Worm (Caenorhabditis elegans) whole organism, young adult: Measurements from ENCODE around the gene marb-1.

Experiments used
- B0019.2 ChIP-seq: fragments of 200-800 bp; sonication (Bioruptor generic); conservative IDR thresholded peaks from 2 replicates; pipeline ENCODE4 v1.3.6; 2022; ENCODE audit warnings: missing genetic modification reagents, missing genetic modification characterization, missing compliant biosample characterization
- C06A6.2 ChIP-seq: fragments of 200-800 bp; sonication (Bioruptor generic); conservative IDR thresholded peaks from 2 replicates; pipeline ENCODE4 v1.3.6; 2022; ENCODE audit warnings: missing genetic modification characterization, missing compliant biosample characterization
- C17E4.6 ChIP-seq: fragments of 200-800 bp; sonication (Bioruptor generic); IDR thresholded peaks from 2 replicates; pipeline ENCODE4 v1.3.6; 2022; ENCODE audit warnings: missing genetic modification reagents, missing genetic modification characterization, missing compliant biosample characterization
- D2030.7 ChIP-seq: fragments of 200-800 bp; sonication (Bioruptor generic); IDR thresholded peaks from 2 replicates; pipeline ENCODE4 v1.3.6; 2022; ENCODE audit warnings: missing genetic modification reagents, missing genetic modification characterization, missing compliant biosample characterization
- F39B2.1 ChIP-seq: fragments of 200-800 bp; sonication (Bioruptor generic); IDR thresholded peaks from 2 replicates; pipeline ENCODE4 v1.3.6; 2022; ENCODE audit warnings: missing genetic modification reagents, missing genetic modification characterization, missing compliant biosample characterization
- F57A8.1 ChIP-seq: fragments of 200-800 bp; sonication (Bioruptor generic); optimal IDR thresholded peaks from 2 replicates; lab custom pipeline; 2018; ENCODE audit warnings: mild to moderate bottlenecking, missing genetic modification characterization, moderate library complexity, missing compliant biosample characterization
- K11D2.4 ChIP-seq: fragments of 200-800 bp; sonication (Bioruptor generic); IDR thresholded peaks from 2 replicates; pipeline ENCODE4 v1.3.6; 2022; ENCODE audit warnings: missing genetic modification reagents, missing genetic modification characterization, missing compliant biosample characterization
- K12H6.12 ChIP-seq: fragments of 200-800 bp; sonication (Bioruptor generic); optimal IDR thresholded peaks from 2 replicates; lab custom pipeline; 2018; ENCODE audit warnings: mild to moderate bottlenecking, missing genetic modification characterization, missing compliant biosample characterization
- Y53F4B.3 ChIP-seq: fragments of 200-800 bp; sonication (Bioruptor generic); IDR thresholded peaks from 2 replicates; pipeline ENCODE4 v1.3.6; 2022; ENCODE audit warnings: missing genetic modification reagents, missing genetic modification characterization, missing compliant biosample characterization
- Y79H2A.3 ChIP-seq: fragments of 200-800 bp; sonication (Bioruptor generic); conservative IDR thresholded peaks from 2 replicates; pipeline ENCODE4 v1.3.6; 2022; ENCODE audit warnings: missing genetic modification reagents, missing genetic modification characterization, missing compliant biosample characterization
- Y95B8A.8 ChIP-seq: fragments of 200-800 bp; sonication (Bioruptor generic); IDR thresholded peaks from 2 replicates; pipeline ENCODE4 v1.3.6; 2022; ENCODE audit warnings: missing genetic modification reagents, missing genetic modification characterization, missing compliant biosample characterization
- ama-1 ChIP-seq, 3 experiments: fragments of 150-350 bp in 1 of 3; sonication (generic microtip) in 2 of 3; optimal IDR thresholded peaks; 2 replicates each; lab custom pipeline; 2014 to 2018; ENCODE audit warnings: missing biosample characterization in 2 of 3, missing genetic modification characterization in 2 of 3, missing genetic modification reagents in 2 of 3
- aptf-2 ChIP-seq: fragments of 200-800 bp; sonication (Bioruptor generic); conservative IDR thresholded peaks from 2 replicates; pipeline ENCODE4 v1.3.6; 2022; ENCODE audit warnings: missing genetic modification reagents, missing genetic modification characterization, missing compliant biosample characterization
- bed-1 ChIP-seq: fragments of 200-800 bp; sonication (Bioruptor generic); IDR thresholded peaks from 2 replicates; pipeline ENCODE4 v1.3.6; 2022; ENCODE audit warnings: missing genetic modification reagents, missing genetic modification characterization, missing compliant biosample characterization
- ceh-27 ChIP-seq: fragments of 200-800 bp; sonication (Bioruptor generic); optimal IDR thresholded peaks from 2 replicates; lab custom pipeline; 2018; ENCODE audit warnings: mild to moderate bottlenecking, missing genetic modification characterization, moderate library complexity, missing compliant biosample characterization
- ceh-40 ChIP-seq: fragments of 200-800 bp; sonication (Bioruptor generic); IDR thresholded peaks from 2 replicates; pipeline ENCODE4 v1.3.6; 2022; ENCODE audit warnings: missing genetic modification characterization, missing compliant biosample characterization
- ceh-58 ChIP-seq: fragments of 200-800 bp; sonication (Bioruptor generic); IDR thresholded peaks from 2 replicates; pipeline ENCODE4 v1.3.6; 2022; ENCODE audit warnings: missing genetic modification characterization, missing compliant biosample characterization
- egl-18 ChIP-seq: fragments of 200-800 bp; sonication (Bioruptor generic); IDR thresholded peaks from 2 replicates; pipeline ENCODE4 v1.3.6; 2022; ENCODE audit warnings: missing genetic modification reagents, missing genetic modification characterization, missing compliant biosample characterization
- egrh-3 ChIP-seq: fragments of 200-800 bp; sonication (Bioruptor generic); IDR thresholded peaks from 2 replicates; pipeline ENCODE4 v1.3.6; 2022; ENCODE audit warnings: missing genetic modification reagents, missing genetic modification characterization, missing compliant biosample characterization
- ekl-4 ChIP-seq: fragments of 200-800 bp; sonication (Bioruptor generic); IDR thresholded peaks from 2 replicates; pipeline ENCODE4 v1.3.6; 2022; ENCODE audit warnings: missing genetic modification reagents, missing genetic modification characterization, missing compliant biosample characterization
- ets-4 ChIP-seq: fragments of 200-800 bp; sonication (Bioruptor generic); optimal IDR thresholded peaks from 2 replicates; lab custom pipeline; 2018; ENCODE audit warnings: mild to moderate bottlenecking, missing genetic modification characterization, missing compliant biosample characterization
- hlh-12 ChIP-seq: sonication (generic microtip); optimal IDR thresholded peaks from 2 replicates; lab custom pipeline; 2016; ENCODE audit warnings: missing genetic modification characterization, missing compliant biosample characterization
- hlh-26 ChIP-seq: fragments of 200-800 bp; sonication (Bioruptor generic); conservative IDR thresholded peaks from 2 replicates; pipeline ENCODE4 v1.3.6; 2022; ENCODE audit warnings: missing genetic modification reagents, missing genetic modification characterization, missing compliant biosample characterization
- hmg-20 ChIP-seq: fragments of 200-800 bp; sonication (Bioruptor generic); IDR thresholded peaks from 2 replicates; pipeline ENCODE4 v1.3.6; 2022; ENCODE audit warnings: missing genetic modification reagents, missing genetic modification characterization, missing compliant biosample characterization
- hrde-1 ChIP-seq: sonication (generic microtip); optimal IDR thresholded peaks from 2 replicates; lab custom pipeline; 2016; ENCODE audit warnings: missing genetic modification characterization, mild to moderate bottlenecking, missing compliant biosample characterization, moderate library complexity, missing genotype, missing genetic modification reagents, borderline replicate concordance
- lag-1 ChIP-seq: fragments of 200-800 bp; sonication (Bioruptor generic); IDR thresholded peaks from 2 replicates; pipeline ENCODE4 v1.3.6; 2022; ENCODE audit warnings: missing genetic modification reagents, missing genetic modification characterization, missing compliant biosample characterization
- let-526 ChIP-seq: fragments of 200-800 bp; sonication (Bioruptor generic); IDR thresholded peaks from 2 replicates; pipeline ENCODE4 v1.3.6; 2022; ENCODE audit warnings: missing genetic modification reagents, missing genetic modification characterization, missing compliant biosample characterization
- lsl-1 ChIP-seq: fragments of 200-800 bp; sonication (Bioruptor generic); optimal IDR thresholded peaks from 2 replicates; lab custom pipeline; 2018; ENCODE audit warnings: mild to moderate bottlenecking, missing genetic modification characterization, moderate library complexity, missing compliant biosample characterization
- madf-6 ChIP-seq: fragments of 200-800 bp; sonication (Bioruptor generic); IDR thresholded peaks from 2 replicates; pipeline ENCODE4 v1.3.6; 2022; ENCODE audit warnings: missing genetic modification reagents, missing genetic modification characterization, missing compliant biosample characterization
- madf-8 ChIP-seq: fragments of 200-800 bp; sonication (Bioruptor generic); conservative IDR thresholded peaks from 2 replicates; pipeline ENCODE4 v1.3.6; 2022; ENCODE audit warnings: missing genetic modification reagents, missing genetic modification characterization, missing compliant biosample characterization
- mel-28 ChIP-seq: sonication (generic microtip); optimal IDR thresholded peaks from 2 replicates; lab custom pipeline; 2016; ENCODE audit warnings: borderline replicate concordance, mild to moderate bottlenecking, missing genetic modification characterization, missing compliant biosample characterization
- pha-4 ChIP-seq: fragments of 150-350 bp; sonication (generic microtip); optimal IDR thresholded peaks from 2 replicates; lab custom pipeline; 2014; ENCODE audit warnings: missing biosample characterization, missing genetic modification reagents, missing genetic modification characterization
- snpc-3.4 ChIP-seq: sonication (generic microtip); optimal IDR thresholded peaks from 2 replicates; lab custom pipeline; 2017; ENCODE audit warnings: missing genetic modification characterization, mild to moderate bottlenecking, missing compliant biosample characterization, antibody characterized with exemption, moderate library complexity, missing genotype, missing genetic modification reagents
- snpc-4 ChIP-seq, 5 experiments: fragments of 150-350 bp in 1 of 5; sonication (generic microtip) in 4 of 5; optimal IDR thresholded peaks; 2 replicates each; lab custom pipeline; 2014 to 2018; ENCODE audit warnings: missing genetic modification characterization in 5 of 5, missing biosample characterization in 3 of 5, antibody characterized with exemption in 2 of 5, mild to moderate bottlenecking in 2 of 5, missing compliant biosample characterization in 2 of 5, missing genotype in 2 of 5, moderate library complexity in 2 of 5, missing genetic modification reagents in 1 of 5
- tlf-1 ChIP-seq: fragments of 200-800 bp; sonication (Bioruptor generic); optimal IDR thresholded peaks from 2 replicates; lab custom pipeline; 2018; ENCODE audit warnings: mild to moderate bottlenecking, missing genetic modification characterization, missing compliant biosample characterization
- unc-130 ChIP-seq: sonication (generic microtip); optimal IDR thresholded peaks from 2 replicates; lab custom pipeline; 2016; ENCODE audit warnings: missing genetic modification reagents, missing genetic modification characterization, missing compliant biosample characterization
- unc-62 ChIP-seq: fragments of 150-350 bp; optimal IDR thresholded peaks from 2 replicates; lab custom pipeline; 2014; ENCODE audit warnings: missing biosample characterization, missing genetic modification reagents, missing genetic modification characterization
- xnd-1 ChIP-seq: sonication (generic microtip); optimal IDR thresholded peaks from 2 replicates; lab custom pipeline; 2016; ENCODE audit warnings: missing genotype, missing genetic modification reagents, missing genetic modification characterization, missing compliant biosample characterization
- zim-3 ChIP-seq: sonication (generic microtip); optimal IDR thresholded peaks from 2 replicates; lab custom pipeline; 2017; ENCODE audit warnings: mild to moderate bottlenecking, missing genetic modification characterization, moderate library complexity, missing compliant biosample characterization
- ztf-18 ChIP-seq: sonication (generic microtip); optimal IDR thresholded peaks from 2 replicates; lab custom pipeline; 2016; ENCODE audit warnings: missing genotype, mild to moderate bottlenecking, missing genetic modification characterization, missing compliant biosample characterization
- ztf-22 ChIP-seq: fragments of 200-800 bp; sonication (Bioruptor generic); optimal IDR thresholded peaks from 2 replicates; lab custom pipeline; 2018; ENCODE audit warnings: mild to moderate bottlenecking, missing genetic modification characterization, moderate library complexity, missing compliant biosample characterization
- ztf-25 ChIP-seq: fragments of 200-800 bp; sonication (Bioruptor generic); IDR thresholded peaks from 2 replicates; pipeline ENCODE4 v1.3.6; 2022; ENCODE audit warnings: missing genetic modification reagents, missing genetic modification characterization, missing compliant biosample characterization
- ztf-6 ChIP-seq: fragments of 200-800 bp; sonication (Bioruptor generic); IDR thresholded peaks from 2 replicates; pipeline ENCODE4 v1.3.6; 2022; ENCODE audit warnings: missing genetic modification reagents, missing genetic modification characterization, missing compliant biosample characterization

marb-1 gene

DNA sequence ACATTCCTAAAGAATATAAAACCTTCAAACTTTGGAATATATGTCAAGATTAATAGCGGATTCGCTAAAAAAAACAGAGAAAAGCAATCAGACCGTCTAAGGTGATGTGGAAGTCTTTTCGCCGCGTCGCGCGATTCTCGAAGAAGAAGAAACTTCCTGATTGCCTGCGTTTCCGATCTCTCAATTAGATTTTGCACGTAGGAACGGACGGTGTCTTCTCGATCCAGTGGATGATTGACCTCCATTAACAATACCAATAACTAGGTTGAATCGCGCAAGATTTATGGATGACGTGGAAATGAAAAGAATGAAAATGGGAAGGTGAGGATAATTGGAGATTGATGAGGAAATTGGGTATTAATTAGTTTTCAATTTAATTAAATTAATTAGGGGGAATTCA lies 8.3 kb upstream of the marb-1 start:
- TF ChIP-seq egrh-3 (GFP tag; lab: Robert Waterston, UW) (no peak), xnd-1 (tag; lab: Kevin White, UChicago) (no peak), ama-1 (optimal IDR thresholded peaks at IDR 0.05; lab: Kevin White, UChicago) (peak; percentile 20), ama-1 (GFP tag; optimal IDR thresholded peaks at IDR 0.05; lab: Kevin White, UChicago) (no peak), hlh-26 (GFP tag; lab: Robert Waterston, UW) (no peak), ceh-40 (GFP tag; lab: Robert Waterston, UW) (no peak)
- TF ChIP-seq, all 124 proteins: peak for 1

DNA sequence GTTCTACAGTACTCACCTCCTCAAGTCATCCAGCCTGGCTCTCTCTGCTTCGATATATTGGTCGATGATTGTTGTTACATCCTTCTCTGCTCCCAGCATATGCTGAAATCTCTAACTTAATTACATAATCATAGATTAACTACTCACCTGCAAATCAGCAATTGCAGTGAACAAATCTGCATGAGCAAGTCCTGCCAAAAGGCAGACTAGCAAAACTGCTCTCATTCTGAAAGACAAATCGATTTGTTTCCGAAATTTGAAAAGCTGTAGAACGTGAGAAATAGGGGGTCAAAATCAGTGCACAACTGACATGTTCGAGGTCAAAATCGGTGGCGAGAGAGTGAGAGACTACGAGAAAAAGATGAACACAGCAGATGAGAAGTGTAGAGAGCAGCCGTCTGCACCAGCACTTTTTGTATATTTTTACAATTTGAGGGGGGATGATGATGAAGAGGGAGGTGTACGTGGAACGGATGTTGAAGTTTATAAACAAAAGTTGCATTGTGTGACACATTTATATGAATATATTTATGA lies 7.0 kb upstream of the marb-1 start, which contains the start of gene phy-2:
Gene phy-2, minus strand, starts transcription at position 226 of the 534 bp plus-strand sequence.
- TF ChIP-seq Y53F4B.3 (no peak), zim-3 (tag; lab: Kevin White, UChicago) (no peak), ama-1 (optimal IDR thresholded peaks at IDR 0.05; lab: Kevin White, UChicago) (peak; percentile 63), ama-1 (GFP tag; optimal IDR thresholded peaks at IDR 0.05; lab: Kevin White, UChicago) (no peak), C06A6.2 (GFP tag; lab: Robert Waterston, UW) (no peak), ekl-4 (no peak)

DNA sequence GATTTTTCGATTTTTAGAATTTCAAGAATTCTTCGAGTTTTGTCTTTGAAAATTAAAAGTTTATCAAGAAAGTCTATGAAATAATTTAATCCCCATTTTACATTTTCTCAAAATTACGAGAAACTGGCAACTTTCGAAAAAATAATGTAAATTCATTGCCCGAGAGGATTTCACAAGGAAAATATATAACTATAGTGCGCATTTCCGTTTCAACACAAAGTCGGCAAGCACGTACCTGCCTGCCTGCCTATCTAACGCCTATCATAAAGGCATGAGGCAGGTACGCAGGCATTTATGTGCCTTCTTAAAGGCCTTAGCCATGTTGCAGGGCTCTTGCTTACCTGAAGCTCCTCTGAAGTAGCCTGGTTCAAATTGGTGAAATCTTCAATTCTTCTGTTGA lies 4.0 kb upstream of the marb-1 start:
- no peak for TF ChIP-seq let-526 (GFP tag; lab: Robert Waterston, UW)
- TF ChIP-seq hmg-20 (GFP tag; lab: Robert Waterston, UW): no peak
- no peak for TF ChIP-seq bed-1 (GFP tag; lab: Robert Waterston, UW)
- TF ChIP-seq tlf-1: no peak
- TF ChIP-seq unc-130 (GFP tag; lab: Kevin White, UChicago): no peak
- no peak for TF ChIP-seq D2030.7 (GFP tag; lab: Robert Waterston, UW)
- no peak for TF ChIP-seq B0019.2 (GFP tag; lab: Robert Waterston, UW)
- TF ChIP-seq K11D2.4 (GFP tag; lab: Robert Waterston, UW): no peak
- TF ChIP-seq egl-18 (GFP tag; lab: Robert Waterston, UW): no peak
- no peak for TF ChIP-seq madf-8 (GFP tag; lab: Robert Waterston, UW)
- TF ChIP-seq Y95B8A.8: no peak
- TF ChIP-seq ztf-18 (tag; lab: Kevin White, UChicago): no peak
- no peak for TF ChIP-seq Y79H2A.3
- no peak for TF ChIP-seq zim-3 (tag; lab: Kevin White, UChicago)
- no peak for TF ChIP-seq egrh-3 (GFP tag; lab: Robert Waterston, UW)
- no peak for TF ChIP-seq K12H6.12 (tag; lab: Kevin White, UChicago)
- no peak for TF ChIP-seq mel-28 (tag; lab: Kevin White, UChicago)
- no peak for TF ChIP-seq ceh-27 (GFP tag; lab: Kevin White, UChicago)
- no peak for TF ChIP-seq ets-4

DNA sequence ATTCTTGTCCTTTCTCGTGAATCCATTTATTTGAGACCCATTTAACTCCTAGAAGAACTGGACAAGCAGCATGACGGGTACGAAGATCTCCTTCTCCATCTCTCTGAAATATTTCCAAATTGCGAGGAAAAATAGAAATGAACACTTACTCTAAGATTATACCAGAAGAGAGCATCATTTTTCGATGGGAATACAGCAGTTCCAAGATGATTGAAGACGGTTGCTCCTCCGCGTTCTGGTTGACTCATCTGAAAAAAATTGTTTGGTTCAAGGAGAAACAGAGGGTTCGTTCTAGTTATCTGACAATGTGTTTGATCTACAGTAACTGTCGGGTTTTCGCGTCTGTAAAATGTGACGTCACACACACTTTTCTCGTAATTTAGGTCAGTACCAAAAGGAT lies 2.5 kb upstream of the marb-1 start:
- TF ChIP-seq hlh-26 (GFP tag; lab: Robert Waterston, UW) (no peak), F39B2.1 (GFP tag; lab: Robert Waterston, UW) (no peak), C17E4.6 (GFP tag; lab: Robert Waterston, UW) (no peak), ztf-22 (GFP tag; lab: Kevin White, UChicago) (no peak), F57A8.1 (GFP tag; lab: Kevin White, UChicago) (no peak), madf-6 (GFP tag; lab: Robert Waterston, UW) (no peak), hlh-12 (no peak), ztf-6 (GFP tag; lab: Robert Waterston, UW) (no peak), lag-1 (GFP tag; lab: Robert Waterston, UW) (no peak), pha-4 (tag; lab: Kevin White, UChicago) (no peak), Y53F4B.3 (no peak), snpc-4 (GFP tag; optimal IDR thresholded peaks at IDR 0.05; lab: Kevin White, UChicago) (no peak), snpc-4 (tag; optimal IDR thresholded peaks at IDR 0.05; lab: Kevin White, UChicago) (no peak), unc-62 (no peak), ztf-25 (GFP tag; lab: Robert Waterston, UW) (no peak), snpc-3.4 (tag; lab: Kevin White, UChicago) (no peak), K11D2.4 (GFP tag; lab: Robert Waterston, UW) (no peak), ceh-58 (no peak), hrde-1 (tag; lab: Kevin White, UChicago) (no peak), lsl-1 (GFP tag; lab: Kevin White, UChicago) (no peak), aptf-2 (no peak)
